Fruit fly (Drosophila melanogaster) whole organism, larva: ENCODE measurements around the gene CG2938.
"Not testable (repeated sequence)": the region's sequence is repeated elsewhere in the genome, so short reads cannot be mapped to it uniquely, and the experiment has no call there.

ENCODE experiments used
- noc ChIP-seq: fragments of 200-800 bp; sonication (Bioruptor generic); optimal IDR thresholded peaks from 3 replicates; lab custom pipeline; 2019; ENCODE audit warnings: missing biosample characterization, mild to moderate bottlenecking, missing genetic modification characterization, moderate library complexity

The CG2938 gene

dm6 chrX:3936174-3936573, at the start of gene CG2938, which contains the start of gene Glos:
Gene CG2938 (minus strand): TSS chrX:3936469.
Gene Glos (plus strand): TSS chrX:3936517.
- TF ChIP-seq noc (tag; lab: Kevin White, UChicago) = no peak

- no peak for TF ChIP-seq noc (tag; lab: Kevin White, UChicago)
These were observed 35.0 kb upstream of the CG2938 start, which contains the start of gene CG6414 for dm6 chrX:3971250-3971649. Gene CG6414 (minus strand): TSS chrX:3971350.

- TF ChIP-seq noc (tag; lab: Kevin White, UChicago) = peak; percentile 45
These were observed 32.2 kb upstream of the CG2938 start, which contains the start of gene CG6428 for dm6 chrX:3968346-3969044. Gene CG6428 (minus strand): TSS chrX:3968655.

- no peak for TF ChIP-seq noc (tag; lab: Kevin White, UChicago)
These were observed 31.3 kb upstream of the CG2938 start for dm6 chrX:3967613-3968012.

dm6 chrX:3964965-3965420, 28.7 kb upstream of the CG2938 start, which contains the start of gene lva:
Gene lva (minus strand): TSS chrX:3965327.
- TF ChIP-seq noc (tag; lab: Kevin White, UChicago) = no peak

dm6 chrX:3950199-3950645, 14.0 kb upstream of the CG2938 start:
- no peak for TF ChIP-seq noc (tag; lab: Kevin White, UChicago)

- TF ChIP-seq noc (tag; lab: Kevin White, UChicago) = no peak
These were observed 13.3 kb upstream of the CG2938 start for dm6 chrX:3949409-3950178.

- no peak for TF ChIP-seq noc (tag; lab: Kevin White, UChicago)
These were observed 12.6 kb upstream of the CG2938 start, which contains the start of gene Vap33 for dm6 chrX:3948889-3949288. Gene Vap33 (plus strand): TSS chrX:3948975.

- not testable (repeated sequence) for TF ChIP-seq noc (tag; lab: Kevin White, UChicago)
These were observed 8.5 kb upstream of the CG2938 start, which contains the start of gene Gem4c for dm6 chrX:3944743-3945142. Gene Gem4c (plus strand): TSS chrX:3945043.

- not testable (repeated sequence) for TF ChIP-seq noc (tag; lab: Kevin White, UChicago)
These were observed 4.3 kb upstream of the CG2938 start, which contains the start of gene Gem4b for dm6 chrX:3940547-3940946. Gene Gem4b (plus strand): TSS chrX:3940847.

dm6 chrX:3931669-3932068, 4.6 kb downstream of the CG2938 start:
- TF ChIP-seq noc (tag; lab: Kevin White, UChicago) = no peak

- no peak for TF ChIP-seq noc (tag; lab: Kevin White, UChicago)
These were observed 5.6 kb downstream of the CG2938 start, which contains the start of gene CG42541 for dm6 chrX:3930528-3931251. Gene CG42541 (minus strand): TSS chrX:3930578.

dm6 chrX:3928520-3928919, 7.7 kb downstream of the CG2938 start:
- TF ChIP-seq noc (tag; lab: Kevin White, UChicago) = no peak

dm6 chrX:3901926-3902325, 34.3 kb downstream of the CG2938 start:
- TF ChIP-seq noc (tag; lab: Kevin White, UChicago) = no peak

dm6 chrX:3887606-3888216, 48.6 kb downstream of the CG2938 start:
- TF ChIP-seq noc (tag; lab: Kevin White, UChicago) = no peak
